Worm (Caenorhabditis elegans): Measurements from ENCODE around the gene cit-1.1.

cit-1.1 gene

DNA sequence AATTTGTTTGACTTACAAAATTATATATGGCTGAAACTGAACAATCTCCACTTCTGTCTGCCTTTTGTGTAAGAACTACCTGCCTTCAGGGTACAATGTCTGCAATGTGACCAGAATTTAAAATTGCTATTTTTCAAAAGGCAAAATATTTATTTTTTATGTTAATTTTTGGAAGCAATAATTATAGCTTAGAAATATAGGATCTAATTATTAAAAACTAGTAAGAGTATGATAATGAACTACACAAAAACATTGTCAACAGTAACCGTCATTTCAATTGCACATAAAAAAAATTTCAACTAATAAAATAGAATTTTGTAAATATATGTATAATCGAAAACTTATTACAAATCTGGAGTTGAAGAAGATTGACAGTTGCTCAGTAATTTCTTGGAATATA lies 52.7 kb downstream of the cit-1.1 start, which contains the start of gene C29E4.9:
C29E4.9 (minus strand) TSS at position 101 of the 400 bp plus-strand sequence.
- TF ChIP-seq F13C5.2 (tag; optimal IDR thresholded peaks at IDR 0.05) (no peak), hmg-4 (GFP tag; optimal IDR thresholded peaks at IDR 0.05) (no peak)
